Worm (Caenorhabditis elegans) whole organism, young adult: ENCODE results near the gene C23G10.1.
A peak's percentile ranks its signal among the peaks of the same experiment; 100 is the strongest.

ENCODE experiments used
- B0019.2 ChIP-seq: fragments of 200-800 bp; sonication (Bioruptor generic); conservative IDR thresholded peaks from 2 replicates; pipeline ENCODE4 v1.3.6; 2022; ENCODE audit warnings: missing genetic modification reagents, missing genetic modification characterization, missing compliant biosample characterization
- B0035.1 ChIP-seq: sonication (generic microtip); optimal IDR thresholded peaks from 2 replicates; lab custom pipeline; 2016; ENCODE audit warnings: missing genetic modification characterization, mild to moderate bottlenecking, missing compliant biosample characterization, missing genotype, missing genetic modification reagents
- C17E4.6 ChIP-seq: fragments of 200-800 bp; sonication (Bioruptor generic); IDR thresholded peaks from 2 replicates; pipeline ENCODE4 v1.3.6; 2022; ENCODE audit warnings: missing genetic modification reagents, missing genetic modification characterization, missing compliant biosample characterization
- D2030.7 ChIP-seq: fragments of 200-800 bp; sonication (Bioruptor generic); IDR thresholded peaks from 2 replicates; pipeline ENCODE4 v1.3.6; 2022; ENCODE audit warnings: missing genetic modification reagents, missing genetic modification characterization, missing compliant biosample characterization
- F10E7.11 ChIP-seq: sonication (generic microtip); optimal IDR thresholded peaks from 2 replicates; lab custom pipeline; 2017; ENCODE audit warnings: mild to moderate bottlenecking, missing genetic modification characterization, moderate library complexity, missing compliant biosample characterization
- F37B4.10 ChIP-seq: fragments of 200-800 bp; sonication (Bioruptor generic); IDR thresholded peaks from 2 replicates; pipeline ENCODE4 v1.3.6; 2022; ENCODE audit warnings: missing genetic modification characterization, missing compliant biosample characterization
- K12H6.12 ChIP-seq: fragments of 200-800 bp; sonication (Bioruptor generic); optimal IDR thresholded peaks from 2 replicates; lab custom pipeline; 2018; ENCODE audit warnings: mild to moderate bottlenecking, missing genetic modification characterization, missing compliant biosample characterization
- Y53G8AR.9 ChIP-seq: fragments of 200-800 bp; sonication (Bioruptor generic); conservative IDR thresholded peaks from 2 replicates; pipeline ENCODE4 v1.3.6; 2022; ENCODE audit warnings: missing genetic modification reagents, missing genetic modification characterization, missing compliant biosample characterization
- Y67H2A.10 ChIP-seq: fragments of 200-800 bp; sonication (Bioruptor generic); conservative IDR thresholded peaks from 2 replicates; pipeline ENCODE4 v1.3.6; 2022; ENCODE audit warnings: missing genetic modification reagents, missing genetic modification characterization, missing compliant biosample characterization
- Y95B8A.8 ChIP-seq: fragments of 200-800 bp; sonication (Bioruptor generic); IDR thresholded peaks from 2 replicates; pipeline ENCODE4 v1.3.6; 2022; ENCODE audit warnings: missing genetic modification reagents, missing genetic modification characterization, missing compliant biosample characterization
- akir-1 ChIP-seq: fragments of 200-800 bp; sonication (Bioruptor generic); optimal IDR thresholded peaks from 2 replicates; lab custom pipeline; 2018; ENCODE audit warnings: mild to moderate bottlenecking, missing genetic modification characterization, moderate library complexity, missing compliant biosample characterization
- aptf-2 ChIP-seq: fragments of 200-800 bp; sonication (Bioruptor generic); conservative IDR thresholded peaks from 2 replicates; pipeline ENCODE4 v1.3.6; 2022; ENCODE audit warnings: missing genetic modification reagents, missing genetic modification characterization, missing compliant biosample characterization
- athp-1 ChIP-seq: sonication (generic microtip); optimal IDR thresholded peaks from 2 replicates; lab custom pipeline; 2017; ENCODE audit warnings: mild to moderate bottlenecking, missing genetic modification characterization, missing compliant biosample characterization
- attf-3 ChIP-seq: fragments of 200-800 bp; sonication (Bioruptor generic); conservative IDR thresholded peaks from 2 replicates; pipeline ENCODE4 v1.3.6; 2022; ENCODE audit warnings: missing genetic modification reagents, missing genetic modification characterization, missing compliant biosample characterization
- ccch-3 ChIP-seq: fragments of 200-800 bp; sonication (Bioruptor generic); optimal IDR thresholded peaks from 2 replicates; lab custom pipeline; 2018; ENCODE audit warnings: mild to moderate bottlenecking, missing genetic modification characterization, missing compliant biosample characterization
- ceh-79 ChIP-seq: sonication (generic microtip); optimal IDR thresholded peaks from 2 replicates; lab custom pipeline; 2017; ENCODE audit warnings: mild to moderate bottlenecking, missing genetic modification characterization, missing compliant biosample characterization
- ceh-91 ChIP-seq: fragments of 200-800 bp; sonication (Bioruptor generic); IDR thresholded peaks from 2 replicates; pipeline ENCODE4 v1.3.6; 2022; ENCODE audit warnings: missing genetic modification reagents, missing genetic modification characterization, missing compliant biosample characterization
- chd-7 ChIP-seq: sonication (generic microtip); optimal IDR thresholded peaks from 2 replicates; lab custom pipeline; 2016; ENCODE audit warnings: mild to moderate bottlenecking, missing genetic modification characterization, moderate library complexity, missing compliant biosample characterization
- dpff-1 ChIP-seq: sonication (generic microtip); optimal IDR thresholded peaks from 2 replicates; lab custom pipeline; 2017; ENCODE audit warnings: mild to moderate bottlenecking, missing genetic modification characterization, missing compliant biosample characterization
- efl-1 ChIP-seq: fragments of 150-350 bp; optimal IDR thresholded peaks from 2 replicates; lab custom pipeline; 2014; ENCODE audit warnings: missing biosample characterization, missing genetic modification reagents, missing genetic modification characterization
- egrh-3 ChIP-seq: fragments of 200-800 bp; sonication (Bioruptor generic); IDR thresholded peaks from 2 replicates; pipeline ENCODE4 v1.3.6; 2022; ENCODE audit warnings: missing genetic modification reagents, missing genetic modification characterization, missing compliant biosample characterization
- gei-17 ChIP-seq: fragments of 200-800 bp; sonication (Bioruptor generic); optimal IDR thresholded peaks from 2 replicates; lab custom pipeline; 2018; ENCODE audit warnings: mild to moderate bottlenecking, missing genetic modification characterization, missing compliant biosample characterization
- him-1 ChIP-seq: sonication (generic microtip); optimal IDR thresholded peaks from 2 replicates; lab custom pipeline; 2016; ENCODE audit warnings: missing genotype, missing genetic modification reagents, missing genetic modification characterization, missing compliant biosample characterization
- hlh-26 ChIP-seq: fragments of 200-800 bp; sonication (Bioruptor generic); conservative IDR thresholded peaks from 2 replicates; pipeline ENCODE4 v1.3.6; 2022; ENCODE audit warnings: missing genetic modification reagents, missing genetic modification characterization, missing compliant biosample characterization
- hmg-1.2 ChIP-seq: fragments of 200-800 bp; sonication (Bioruptor generic); IDR thresholded peaks from 2 replicates; pipeline ENCODE4 v1.3.6; 2022; ENCODE audit warnings: missing genetic modification reagents, missing genetic modification characterization, missing compliant biosample characterization
- hsf-1 ChIP-seq: fragments of 200-800 bp; sonication (Bioruptor generic); IDR thresholded peaks from 2 replicates; pipeline ENCODE4 v1.3.6; 2022; ENCODE audit warnings: missing genetic modification reagents, missing genetic modification characterization, missing compliant biosample characterization
- lag-1 ChIP-seq: fragments of 200-800 bp; sonication (Bioruptor generic); IDR thresholded peaks from 2 replicates; pipeline ENCODE4 v1.3.6; 2022; ENCODE audit warnings: missing genetic modification reagents, missing genetic modification characterization, missing compliant biosample characterization
- let-526 ChIP-seq: fragments of 200-800 bp; sonication (Bioruptor generic); IDR thresholded peaks from 2 replicates; pipeline ENCODE4 v1.3.6; 2022; ENCODE audit warnings: missing genetic modification reagents, missing genetic modification characterization, missing compliant biosample characterization
- lin-26 ChIP-seq: fragments of 200-800 bp; sonication (Bioruptor generic); IDR thresholded peaks from 2 replicates; pipeline ENCODE4 v1.3.6; 2022; ENCODE audit warnings: missing genetic modification reagents, missing genetic modification characterization, missing compliant biosample characterization
- lin-40 ChIP-seq: sonication (generic microtip); optimal IDR thresholded peaks from 2 replicates; lab custom pipeline; 2016; ENCODE audit warnings: missing genetic modification characterization, mild to moderate bottlenecking, missing compliant biosample characterization, missing genotype, missing genetic modification reagents
- lin-54 ChIP-seq: fragments of 200-800 bp; sonication (Bioruptor generic); optimal IDR thresholded peaks from 2 replicates; lab custom pipeline; 2018; ENCODE audit warnings: mild to moderate bottlenecking, missing genetic modification characterization, missing compliant biosample characterization
- lsl-1 ChIP-seq: fragments of 200-800 bp; sonication (Bioruptor generic); optimal IDR thresholded peaks from 2 replicates; lab custom pipeline; 2018; ENCODE audit warnings: mild to moderate bottlenecking, missing genetic modification characterization, moderate library complexity, missing compliant biosample characterization
- madf-6 ChIP-seq: fragments of 200-800 bp; sonication (Bioruptor generic); IDR thresholded peaks from 2 replicates; pipeline ENCODE4 v1.3.6; 2022; ENCODE audit warnings: missing genetic modification reagents, missing genetic modification characterization, missing compliant biosample characterization
- madf-8 ChIP-seq: fragments of 200-800 bp; sonication (Bioruptor generic); conservative IDR thresholded peaks from 2 replicates; pipeline ENCODE4 v1.3.6; 2022; ENCODE audit warnings: missing genetic modification reagents, missing genetic modification characterization, missing compliant biosample characterization
- mel-28 ChIP-seq: sonication (generic microtip); optimal IDR thresholded peaks from 2 replicates; lab custom pipeline; 2016; ENCODE audit warnings: borderline replicate concordance, mild to moderate bottlenecking, missing genetic modification characterization, missing compliant biosample characterization
- mxl-1 ChIP-seq: sonication (generic microtip); optimal IDR thresholded peaks from 2 replicates; lab custom pipeline; 2016; ENCODE audit warnings: missing genetic modification characterization, missing compliant biosample characterization
- nfya-1 ChIP-seq: sonication (generic microtip); optimal IDR thresholded peaks from 2 replicates; lab custom pipeline; 2017; ENCODE audit warnings: antibody characterized with exemption, missing compliant biosample characterization, missing genetic modification characterization, borderline replicate concordance; ENCODE audit not compliant: insufficient read depth
- nhr-27 ChIP-seq: fragments of 200-800 bp; sonication (Bioruptor generic); optimal IDR thresholded peaks from 2 replicates; lab custom pipeline; 2018; ENCODE audit warnings: mild to moderate bottlenecking, missing genetic modification characterization, moderate library complexity, missing compliant biosample characterization
- nhr-90 ChIP-seq: sonication (generic microtip); optimal IDR thresholded peaks from 2 replicates; lab custom pipeline; 2016; ENCODE audit warnings: missing genotype, mild to moderate bottlenecking, missing genetic modification characterization, missing compliant biosample characterization
- pbrm-1 ChIP-seq: fragments of 200-800 bp; sonication (Bioruptor generic); IDR thresholded peaks from 2 replicates; pipeline ENCODE4 v1.3.6; 2022; ENCODE audit warnings: missing genetic modification reagents, missing genetic modification characterization, missing compliant biosample characterization
- rcor-1 ChIP-seq: fragments of 200-800 bp; sonication (Bioruptor generic); IDR thresholded peaks from 2 replicates; pipeline ENCODE4 v1.3.6; 2022; ENCODE audit warnings: missing genetic modification reagents, missing genetic modification characterization, missing compliant biosample characterization
- rpc-1 ChIP-seq, 2 experiments: fragments of 150-350 bp in 1 of 2; sonication (generic microtip) in 1 of 2; optimal IDR thresholded peaks; 2 replicates each; lab custom pipeline; 2014 to 2018; ENCODE audit warnings: missing biosample characterization in 1 of 2, missing genetic modification characterization in 1 of 2, missing genetic modification reagents in 1 of 2, missing genotype in 1 of 2
- snpc-1.1 ChIP-seq: sonication (generic microtip); optimal IDR thresholded peaks from 2 replicates; lab custom pipeline; 2017; ENCODE audit warnings: missing genetic modification characterization, mild to moderate bottlenecking, missing compliant biosample characterization, antibody characterized with exemption, moderate library complexity, missing genotype, missing genetic modification reagents; ENCODE audit not compliant: insufficient read depth
- snpc-4 ChIP-seq, 5 experiments: fragments of 150-350 bp in 1 of 5; sonication (generic microtip) in 4 of 5; optimal IDR thresholded peaks; 2 replicates each; lab custom pipeline; 2014 to 2018; ENCODE audit warnings: missing genetic modification characterization in 5 of 5, missing biosample characterization in 3 of 5, antibody characterized with exemption in 2 of 5, mild to moderate bottlenecking in 2 of 5, missing compliant biosample characterization in 2 of 5, missing genotype in 2 of 5, moderate library complexity in 2 of 5, missing genetic modification reagents in 1 of 5
- somi-1 ChIP-seq: fragments of 200-800 bp; sonication (Bioruptor generic); optimal IDR thresholded peaks from 2 replicates; lab custom pipeline; 2018; ENCODE audit warnings: mild to moderate bottlenecking, missing genetic modification characterization, missing compliant biosample characterization
- ztf-26 ChIP-seq: sonication (generic microtip); optimal IDR thresholded peaks from 2 replicates; lab custom pipeline; 2017; ENCODE audit warnings: missing genetic modification characterization, missing compliant biosample characterization
- ztf-3 ChIP-seq: fragments of 200-800 bp; sonication (Bioruptor generic); optimal IDR thresholded peaks from 2 replicates; lab custom pipeline; 2018; ENCODE audit warnings: mild to moderate bottlenecking, missing genetic modification characterization, missing compliant biosample characterization
- ztf-6 ChIP-seq: fragments of 200-800 bp; sonication (Bioruptor generic); IDR thresholded peaks from 2 replicates; pipeline ENCODE4 v1.3.6; 2022; ENCODE audit warnings: missing genetic modification reagents, missing genetic modification characterization, missing compliant biosample characterization

C23G10.1 gene

ce11 chrIII:6202440-6202839, 6.6 kb upstream of the C23G10.1 start (continued):
- TF ChIP-seq dpff-1 (tag; lab: Kevin White, UChicago): no peak
- no peak for TF ChIP-seq akir-1 (GFP tag; lab: Kevin White, UChicago)
- TF ChIP-seq mxl-1: no peak
- no peak for TF ChIP-seq madf-8 (GFP tag; lab: Robert Waterston, UW)
- TF ChIP-seq rcor-1 (GFP tag; lab: Robert Waterston, UW): no peak
- peak; percentile 72 for TF ChIP-seq him-1 (tag; lab: Kevin White, UChicago)
- peak; percentile 66; the same call in 1 of the 2 replicates for TF ChIP-seq Y53G8AR.9
- TF ChIP-seq D2030.7: peak; percentile 25; the same call in 1 of the 2 replicates
- TF ChIP-seq lin-40 (tag; lab: Kevin White, UChicago): no peak
- TF ChIP-seq B0019.2 (GFP tag; lab: Robert Waterston, UW): no peak
- TF ChIP-seq rpc-1 (optimal IDR thresholded peaks at IDR 0.05; lab: Kevin White, UChicago): no peak
- TF ChIP-seq rpc-1 (tag; optimal IDR thresholded peaks at IDR 0.05; lab: Kevin White, UChicago): no peak
- peak; percentile 9 for TF ChIP-seq efl-1 (GFP tag; lab: Kevin White, UChicago)
- no peak for TF ChIP-seq lag-1 (GFP tag; lab: Robert Waterston, UW)
- TF ChIP-seq nfya-1 (tag; lab: Kevin White, UChicago): no peak
- no peak for TF ChIP-seq ztf-3 (GFP tag; lab: Kevin White, UChicago)
- TF ChIP-seq ztf-6: no peak
- no peak for TF ChIP-seq aptf-2 (GFP tag; lab: Robert Waterston, UW)
- peak; percentile 49 for TF ChIP-seq lsl-1 (GFP tag; lab: Kevin White, UChicago)
- TF ChIP-seq ztf-26 (tag; lab: Kevin White, UChicago): no peak
- TF ChIP-seq mel-28 (tag; lab: Kevin White, UChicago): no peak
- no peak for TF ChIP-seq chd-7
- no peak for TF ChIP-seq nhr-90 (tag; lab: Kevin White, UChicago)
- TF ChIP-seq nhr-27 (tag; lab: Kevin White, UChicago): no peak
- TF ChIP-seq K12H6.12 (tag; lab: Kevin White, UChicago): no peak
- TF ChIP-seq Y67H2A.10 (GFP tag; lab: Robert Waterston, UW): no peak
- TF ChIP-seq attf-3 (GFP tag; lab: Robert Waterston, UW): 0 out of 2 replicates have a peak, but pooled peaks have one; percentile 7
- no peak for TF ChIP-seq snpc-4 (GFP tag; optimal IDR thresholded peaks at IDR 0.05; lab: Kevin White, UChicago)
- peak in 2 of 4 experiments; percentile 4 to 32 for TF ChIP-seq snpc-4 (tag; optimal IDR thresholded peaks at IDR 0.05; lab: Kevin White, UChicago)
- peak; percentile 40 for TF ChIP-seq athp-1 (tag; lab: Kevin White, UChicago)
- TF ChIP-seq F10E7.11 (tag; lab: Kevin White, UChicago): no peak
- peak; percentile 68 for TF ChIP-seq lin-26 (GFP tag; lab: Robert Waterston, UW)
- no peak for TF ChIP-seq ccch-3 (GFP tag; lab: Kevin White, UChicago)
- peak; percentile 60 for TF ChIP-seq C17E4.6 (GFP tag; lab: Robert Waterston, UW)
- TF ChIP-seq gei-17 (GFP tag; lab: Kevin White, UChicago): no peak
- no peak for TF ChIP-seq ceh-79 (tag; lab: Kevin White, UChicago)
- TF ChIP-seq somi-1 (GFP tag; lab: Kevin White, UChicago): no peak
- TF ChIP-seq snpc-1.1 (tag; lab: Kevin White, UChicago): peak; percentile 56
- no peak for TF ChIP-seq B0035.1
- TF ChIP-seq hmg-1.2 (GFP tag; lab: Robert Waterston, UW): peak; percentile 34
- TF ChIP-seq pbrm-1 (GFP tag; lab: Robert Waterston, UW): no peak
- TF ChIP-seq madf-6 (GFP tag; lab: Robert Waterston, UW): peak; percentile 50
- TF ChIP-seq egrh-3 (GFP tag; lab: Robert Waterston, UW): no peak
- peak; percentile 81 for TF ChIP-seq hsf-1 (GFP tag; lab: Robert Waterston, UW)
- peak; percentile 57; the same call in 1 of the 2 replicates for TF ChIP-seq Y95B8A.8 (GFP tag; lab: Robert Waterston, UW)
- no peak for TF ChIP-seq F37B4.10 (GFP tag; lab: Robert Waterston, UW)
- 0 out of 2 replicates have a peak, but pooled peaks have one; percentile 14 for TF ChIP-seq ceh-91 (GFP tag; lab: Robert Waterston, UW)
- no peak for TF ChIP-seq let-526 (GFP tag; lab: Robert Waterston, UW)
- peak; percentile 46 for TF ChIP-seq lin-54 (GFP tag; lab: Kevin White, UChicago)
- TF ChIP-seq hlh-26 (GFP tag; lab: Robert Waterston, UW): no peak
